Fruit fly (Drosophila melanogaster) whole organism, prepupa: Measurements from ENCODE around the gene CG15719.

Source experiments
- Blimp-1 ChIP-seq: fragments of 200-800 bp; sonication (Bioruptor generic); optimal IDR thresholded peaks from 3 replicates; lab custom pipeline; 2017; ENCODE audit warnings: missing biosample characterization, missing genetic modification characterization, mild to moderate bottlenecking, moderate library complexity, missing genetic modification reagents
- CG3919 ChIP-seq: fragments of 200-800 bp; sonication (Bioruptor generic); optimal IDR thresholded peaks from 3 replicates; lab custom pipeline; 2016; ENCODE audit warnings: missing biosample characterization, missing genetic modification characterization
- Gug ChIP-seq: fragments of 200-800 bp; sonication (Bioruptor generic); IDR thresholded peaks from 2 replicates; pipeline ENCODE4 v1.3.6; 2022; ENCODE audit warnings: missing biosample characterization, missing genetic modification characterization
- Hr39 ChIP-seq: fragments of 200-800 bp; sonication (Bioruptor generic); optimal IDR thresholded peaks from 2 replicates; lab custom pipeline; 2016; ENCODE audit warnings: missing biosample characterization, missing genetic modification characterization

- TF ChIP-seq Blimp-1 (GFP tag; lab: Kevin White, UChicago) (no peak), Hr39 (no peak), CG3919 (GFP tag; lab: Kevin White, UChicago) (no peak), Gug (no peak)
These were observed 47.2 kb downstream of the CG15719 start, which contains the start of gene hec for dm6 chrX:12957412-12957895.
